Fruit fly (Drosophila melanogaster) whole organism, embryonic: ENCODE results near the gene CG10587.

Experiments used
- CG11398 ChIP-seq: fragments of 200-800 bp; sonication (Bioruptor generic); optimal IDR thresholded peaks from 2 replicates; lab custom pipeline; 2016; ENCODE audit warnings: missing biosample characterization, missing genetic modification characterization
- CG12071 ChIP-seq: fragments of 200-800 bp; sonication (Bioruptor generic); optimal IDR thresholded peaks from 3 replicates; lab custom pipeline; 2018; ENCODE audit warnings: missing biosample characterization, mild to moderate bottlenecking, missing genetic modification characterization
- CG12219 ChIP-seq: fragments of 200-800 bp; sonication (Bioruptor generic); optimal IDR thresholded peaks from 3 replicates; lab custom pipeline; 2018; ENCODE audit warnings: missing biosample characterization, mild to moderate bottlenecking, missing genetic modification characterization
- CG14441 ChIP-seq: fragments of 200-800 bp; sonication (Bioruptor generic); IDR thresholded peaks from 2 replicates; pipeline ENCODE4 v1.3.6; 2022; ENCODE audit warnings: missing biosample characterization, missing genetic modification characterization
- CG1647 ChIP-seq: fragments of 200-800 bp; sonication (Bioruptor generic); optimal IDR thresholded peaks from 3 replicates; lab custom pipeline; 2016; ENCODE audit warnings: missing biosample characterization, missing genetic modification characterization
- CG18599 ChIP-seq: fragments of 200-800 bp; sonication (Bioruptor generic); optimal IDR thresholded peaks from 3 replicates; lab custom pipeline; 2017; ENCODE audit warnings: missing biosample characterization, missing genetic modification characterization, mild to moderate bottlenecking, moderate library complexity, missing genetic modification reagents
- CG30403 ChIP-seq: fragments of 200-800 bp; sonication (Bioruptor generic); optimal IDR thresholded peaks from 3 replicates; lab custom pipeline; 2016; ENCODE audit warnings: missing biosample characterization, missing genetic modification characterization
- CG32532 ChIP-seq: fragments of 200-800 bp; sonication (Bioruptor generic); IDR thresholded peaks from 2 replicates; pipeline ENCODE4 v1.3.6; 2022; ENCODE audit warnings: missing biosample characterization, missing genetic modification characterization
- CG43689 ChIP-seq: fragments of 200-800 bp; sonication (Bioruptor generic); IDR thresholded peaks from 2 replicates; pipeline ENCODE4 v1.3.6; 2022; ENCODE audit warnings: missing biosample characterization, missing genetic modification characterization
- CG6813 ChIP-seq: fragments of 200-800 bp; sonication (Bioruptor generic); optimal IDR thresholded peaks from 2 replicates; lab custom pipeline; 2017; ENCODE audit warnings: missing biosample characterization, missing genetic modification characterization, mild to moderate bottlenecking, moderate library complexity, missing genetic modification reagents
- CG7745 ChIP-seq: fragments of 200-800 bp; sonication (Bioruptor generic); optimal IDR thresholded peaks from 2 replicates; lab custom pipeline; 2018; ENCODE audit warnings: missing biosample characterization, mild to moderate bottlenecking, missing genetic modification characterization, moderate library complexity
- CG8359 ChIP-seq: fragments of 200-800 bp; sonication (Bioruptor generic); optimal IDR thresholded peaks from 2 replicates; lab custom pipeline; 2017; ENCODE audit warnings: missing biosample characterization, mild to moderate bottlenecking, missing genetic modification characterization, borderline replicate concordance
- CG9437 ChIP-seq: fragments of 200-800 bp; sonication (Bioruptor generic); optimal IDR thresholded peaks from 2 replicates; lab custom pipeline; 2018; ENCODE audit warnings: missing biosample characterization, mild to moderate bottlenecking, missing genetic modification characterization
- Chrac-16 ChIP-seq: fragments of 200-800 bp; sonication (Bioruptor generic); optimal IDR thresholded peaks from 3 replicates; lab custom pipeline; 2016; ENCODE audit warnings: missing biosample characterization, missing genetic modification characterization
- D19B ChIP-seq: fragments of 200-800 bp; sonication (Bioruptor generic); optimal IDR thresholded peaks from 2 replicates; lab custom pipeline; 2017; ENCODE audit warnings: missing biosample characterization, mild to moderate bottlenecking, missing genetic modification characterization
- Doc3 ChIP-seq: fragments of 200-800 bp; sonication (Bioruptor generic); IDR thresholded peaks from 3 replicates; pipeline ENCODE4 v1.3.6; 2022; ENCODE audit warnings: missing biosample characterization, missing genetic modification characterization; ENCODE audit not compliant: partially characterized antibody
- Drgx ChIP-seq: fragments of 200-800 bp; sonication (Bioruptor generic); IDR thresholded peaks from 2 replicates; pipeline ENCODE4 v1.3.6; 2022; ENCODE audit warnings: missing biosample characterization, missing genetic modification characterization
- HHEX ChIP-seq: fragments of 200-800 bp; sonication (Bioruptor generic); optimal IDR thresholded peaks from 3 replicates; lab custom pipeline; 2017; ENCODE audit warnings: missing biosample characterization, mild to moderate bottlenecking, missing genetic modification characterization, missing genetic modification reagents
- HLH4C ChIP-seq: fragments of 200-800 bp; sonication (Bioruptor generic); IDR thresholded peaks from 3 replicates; pipeline ENCODE4 v1.3.6; 2022; ENCODE audit warnings: missing biosample characterization, missing genetic modification characterization; ENCODE audit not compliant: partially characterized antibody
- Hand ChIP-seq: fragments of 200-800 bp; sonication (Bioruptor generic); optimal IDR thresholded peaks from 2 replicates; lab custom pipeline; 2017; ENCODE audit warnings: mild to moderate bottlenecking, missing biosample characterization, missing genetic modification reagents, missing genetic modification characterization
- Hr39 ChIP-seq: fragments of >200 bp; optimal IDR thresholded peaks from 2 replicates; lab custom pipeline; 2017
- MESR4 ChIP-seq: fragments of 200-800 bp; sonication (Bioruptor generic); optimal IDR thresholded peaks from 2 replicates; lab custom pipeline; 2018; ENCODE audit warnings: missing biosample characterization, mild to moderate bottlenecking, missing genetic modification characterization, moderate library complexity
- Meics ChIP-seq: fragments of 200-800 bp; sonication (Bioruptor generic); optimal IDR thresholded peaks from 2 replicates; lab custom pipeline; 2017; ENCODE audit warnings: missing biosample characterization, mild to moderate bottlenecking, missing genetic modification characterization
- Sin3A ChIP-seq: fragments of >200 bp; optimal IDR thresholded peaks from 2 replicates; lab custom pipeline; 2018
- Sox102F ChIP-seq: fragments of 200-800 bp; sonication (Bioruptor generic); optimal IDR thresholded peaks from 2 replicates; lab custom pipeline; 2018; ENCODE audit warnings: missing biosample characterization, mild to moderate bottlenecking, missing genetic modification characterization, moderate library complexity
- Spps ChIP-seq: fragments of 200-800 bp; sonication (Bioruptor generic); optimal IDR thresholded peaks from 2 replicates; lab custom pipeline; 2018; ENCODE audit warnings: missing biosample characterization, mild to moderate bottlenecking, missing genetic modification characterization
- Usf ChIP-seq: fragments of 200-800 bp; sonication (Bioruptor generic); optimal IDR thresholded peaks from 2 replicates; lab custom pipeline; 2017; ENCODE audit warnings: missing genotype, missing biosample characterization, missing genetic modification characterization
- bsh ChIP-seq, 2 experiments: fragments of 200-800 bp; sonication (Bioruptor generic); optimal IDR thresholded peaks; 2 replicates each; lab custom pipeline; 2017 to 2018; ENCODE audit warnings: mild to moderate bottlenecking in 2 of 2, missing biosample characterization in 2 of 2, missing genetic modification characterization in 2 of 2, moderate library complexity in 1 of 2
- btn ChIP-seq: fragments of 200-800 bp; sonication (Bioruptor generic); optimal IDR thresholded peaks from 2 replicates; lab custom pipeline; 2016; ENCODE audit warnings: missing biosample characterization, missing genetic modification characterization
- eyg ChIP-seq: fragments of 200-800 bp; sonication (Bioruptor generic); optimal IDR thresholded peaks from 3 replicates; lab custom pipeline; 2016; ENCODE audit warnings: missing biosample characterization, missing genetic modification characterization
- fru ChIP-seq: fragments of >200 bp; optimal IDR thresholded peaks from 2 replicates; lab custom pipeline; 2017
- gsb-n ChIP-seq: fragments of 200-800 bp; sonication (Bioruptor generic); optimal IDR thresholded peaks from 3 replicates; lab custom pipeline; 2018; ENCODE audit warnings: missing biosample characterization, mild to moderate bottlenecking, missing genetic modification characterization
- hb ChIP-seq: fragments of 200-800 bp; sonication (Bioruptor generic); IDR thresholded peaks from 3 replicates; pipeline ENCODE4 v1.3.6; 2022; ENCODE audit warnings: missing biosample characterization, missing genetic modification characterization; ENCODE audit not compliant: partially characterized antibody
- mld ChIP-seq: fragments of 200-800 bp; sonication (Bioruptor generic); IDR thresholded peaks from 3 replicates; pipeline ENCODE4 v1.3.6; 2022; ENCODE audit warnings: missing biosample characterization, missing genetic modification characterization; ENCODE audit not compliant: partially characterized antibody
- nom ChIP-seq: fragments of 200-800 bp; sonication (Bioruptor generic); optimal IDR thresholded peaks from 2 replicates; lab custom pipeline; 2017; ENCODE audit warnings: missing biosample characterization, missing genetic modification characterization, mild to moderate bottlenecking, moderate library complexity, missing genetic modification reagents
- p53 ChIP-seq: fragments of 200-800 bp; sonication (Bioruptor generic); optimal IDR thresholded peaks from 2 replicates; lab custom pipeline; 2016; ENCODE audit warnings: missing biosample characterization, missing genetic modification characterization
- peb ChIP-seq: fragments of 200-800 bp; sonication (Bioruptor generic); IDR thresholded peaks from 2 replicates; pipeline ENCODE4 v1.3.6; 2022; ENCODE audit warnings: missing biosample characterization, missing genetic modification characterization
- pita ChIP-seq: fragments of 200-800 bp; sonication (Bioruptor generic); optimal IDR thresholded peaks from 2 replicates; lab custom pipeline; 2017; ENCODE audit warnings: missing biosample characterization, mild to moderate bottlenecking, missing genetic modification characterization
- psq ChIP-seq: fragments of 200-800 bp; sonication (Bioruptor generic); optimal IDR thresholded peaks from 2 replicates; lab custom pipeline; 2017; ENCODE audit warnings: missing biosample characterization, missing genetic modification characterization
- schlank ChIP-seq: fragments of 200-800 bp; sonication (Bioruptor generic); optimal IDR thresholded peaks from 2 replicates; lab custom pipeline; 2018; ENCODE audit warnings: missing biosample characterization, mild to moderate bottlenecking, missing genetic modification characterization
- stwl ChIP-seq: fragments of 200-800 bp; sonication (Bioruptor generic); optimal IDR thresholded peaks from 3 replicates; lab custom pipeline; 2018; ENCODE audit warnings: missing biosample characterization, mild to moderate bottlenecking, missing genetic modification characterization, moderate library complexity
- unc-4 ChIP-seq: fragments of 200-800 bp; sonication (Bioruptor generic); IDR thresholded peaks from 2 replicates; pipeline ENCODE4 v1.3.6; 2022; ENCODE audit warnings: missing biosample characterization, missing genetic modification characterization; ENCODE audit not compliant: partially characterized antibody
- wek ChIP-seq: fragments of 200-800 bp; sonication (Bioruptor generic); optimal IDR thresholded peaks from 3 replicates; lab custom pipeline; 2018; ENCODE audit warnings: missing biosample characterization, mild to moderate bottlenecking, missing genetic modification characterization, moderate library complexity

CG10587 gene

DNA sequence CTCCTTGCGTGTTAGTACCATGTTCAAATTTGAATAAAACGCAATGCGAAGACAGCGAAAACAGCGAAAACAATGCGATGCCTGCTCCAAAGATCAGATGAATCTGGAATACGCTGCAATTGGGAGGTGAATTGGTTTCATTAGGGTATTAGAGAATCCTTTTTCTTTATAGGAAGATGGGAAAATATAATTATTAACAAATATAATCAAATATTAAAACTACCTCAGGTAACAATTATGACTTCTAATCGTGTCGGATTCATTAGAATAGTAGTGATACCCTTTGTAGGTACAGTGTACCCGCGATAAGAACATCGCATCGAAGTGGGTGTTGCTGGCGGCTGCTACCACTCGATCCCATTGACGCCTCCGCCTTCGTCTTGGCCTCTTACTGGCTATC is 25.5 kb upstream of the CG10587 start:
- TF ChIP-seq Sox102F (GFP tag; lab: Kevin White, UChicago) (no peak), CG9437 (GFP tag; lab: Kevin White, UChicago) (no peak), stwl (tag; lab: Kevin White, UChicago) (no peak), bsh (GFP tag; optimal IDR thresholded peaks at IDR 0.05; lab: Kevin White, UChicago) (peak in 1 of 2 experiments; percentile 2), peb (GFP tag; lab: Robert Waterston, UW) (no peak), pita (GFP tag; lab: Kevin White, UChicago) (no peak), fru (no peak), mld (GFP tag; lab: Robert Waterston, UW) (no peak), Doc3 (no peak), gsb-n (no peak), D19B (no peak), Sin3A (no peak), CG6813 (GFP tag; lab: Kevin White, UChicago) (no peak), CG43689 (GFP tag; lab: Robert Waterston, UW) (no peak), Drgx (GFP tag; lab: Robert Waterston, UW) (peak; percentile 34; the same call in 1 of the 2 replicates), hb (GFP tag; lab: Robert Waterston, UW) (0 out of 3 replicates have a peak, but pooled peaks have one; percentile 1), CG1647 (GFP tag; lab: Kevin White, UChicago) (no peak)

DNA sequence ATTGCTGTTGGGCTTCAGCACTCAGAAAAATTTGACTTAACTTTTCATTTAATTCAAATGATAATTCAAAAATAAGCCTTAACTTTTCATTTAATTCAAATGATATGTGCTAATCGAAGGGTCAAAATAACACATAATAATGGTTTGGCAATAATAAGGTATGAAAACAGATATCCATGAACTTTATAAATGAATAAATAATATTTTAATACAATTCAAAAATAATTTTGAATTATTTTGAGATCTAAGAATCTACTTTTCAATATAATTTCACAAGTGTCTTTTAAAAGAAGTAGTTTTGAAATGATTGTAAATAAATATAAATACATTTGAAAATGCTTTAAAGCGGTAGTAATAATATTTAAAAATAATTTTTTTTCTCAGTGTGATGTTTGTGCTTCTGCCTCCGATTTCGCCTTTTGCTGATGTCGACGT is 24.6 kb upstream of the CG10587 start:
- TF ChIP-seq MESR4 (GFP tag; lab: Kevin White, UChicago) (no peak), nom (GFP tag; lab: Kevin White, UChicago) (peak; percentile 18), Hr39 (lab: Kevin White, UChicago) (no peak), Drgx (GFP tag; lab: Robert Waterston, UW) (peak; percentile 69), bsh (GFP tag; optimal IDR thresholded peaks at IDR 0.05; lab: Kevin White, UChicago) (peak in 1 of 2 experiments; percentile 26), CG14441 (GFP tag; lab: Robert Waterston, UW) (no peak), Meics (no peak), btn (GFP tag; lab: Kevin White, UChicago) (no peak)

- no peak for TF ChIP-seq eyg (GFP tag; lab: Kevin White, UChicago)
- TF ChIP-seq CG8359 (GFP tag; lab: Kevin White, UChicago) = peak; percentile 98
- TF ChIP-seq nom (GFP tag; lab: Kevin White, UChicago) = peak; percentile 38
- TF ChIP-seq, all 482 proteins: peak for 2
Observed at dm6 chr3L:20984414-20985208, 22.3 kb upstream of the CG10587 start.

DNA sequence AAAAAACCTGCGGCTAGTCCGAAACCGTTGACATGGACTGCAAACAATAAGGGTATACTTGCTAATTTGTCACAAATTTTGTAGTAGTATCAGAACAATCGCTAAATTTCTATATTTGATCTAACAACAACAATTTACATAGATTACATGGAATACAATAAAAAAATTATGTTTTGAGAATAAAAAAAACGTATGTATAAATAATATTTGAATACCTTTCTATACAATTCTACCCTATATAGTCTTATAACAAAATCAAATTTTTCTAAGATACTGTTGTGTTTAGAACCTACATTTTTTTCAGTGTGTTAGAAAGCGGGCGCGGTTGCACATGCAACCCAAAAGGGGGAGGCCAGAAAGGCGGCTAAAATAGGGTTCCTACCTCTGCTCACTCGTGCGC is 21.0 kb upstream of the CG10587 start:
- TF ChIP-seq Chrac-16 (GFP tag; lab: Kevin White, UChicago) = no peak
- no peak for TF ChIP-seq HHEX (GFP tag; lab: Kevin White, UChicago)
- TF ChIP-seq CG30403 (GFP tag; lab: Kevin White, UChicago) = no peak
- no peak for TF ChIP-seq Spps (tag; lab: Kevin White, UChicago)
- TF ChIP-seq wek = no peak
- TF ChIP-seq schlank = no peak
- no peak for TF ChIP-seq CG11398 (GFP tag; lab: Kevin White, UChicago)
- no peak for TF ChIP-seq CG8359 (GFP tag; lab: Kevin White, UChicago)
- no peak for TF ChIP-seq CG18599 (GFP tag; lab: Kevin White, UChicago)
- TF ChIP-seq psq = no peak
- no peak for TF ChIP-seq HLH4C (GFP tag; lab: Robert Waterston, UW)
- no peak for TF ChIP-seq CG12219 (GFP tag; lab: Kevin White, UChicago)
- TF ChIP-seq Hand (GFP tag; lab: Kevin White, UChicago) = no peak
- no peak for TF ChIP-seq CG7745 (tag; lab: Kevin White, UChicago)
- no peak for TF ChIP-seq unc-4 (GFP tag; lab: Robert Waterston, UW)
- no peak for TF ChIP-seq Usf
- TF ChIP-seq p53 (GFP tag; lab: Kevin White, UChicago) = no peak
- TF ChIP-seq CG32532 (GFP tag; lab: Robert Waterston, UW) = no peak
- no peak for TF ChIP-seq CG12071 (GFP tag; lab: Kevin White, UChicago)
